Worm (Caenorhabditis elegans): ENCODE measurements around the gene nos-2.
A peak's percentile ranks its signal among the peaks of the same experiment; 100 is the strongest.

Gene nos-2

ce11 chrII:7065391-7065790, at the start of gene nos-2:
TSS of gene nos-2 (plus strand) at chrII:7065618.
- TF ChIP-seq T22C8.4 (GFP tag; IDR thresholded peaks at IDR 0.05) (no peak), med-1 (GFP tag; optimal IDR thresholded peaks at IDR 0.05; ENCODE audit: insufficient read depth) (no peak), ref-1 (GFP tag; conservative IDR thresholded peaks at IDR 0.05) (no peak), klf-2 (GFP tag; conservative IDR thresholded peaks at IDR 0.05) (no peak), cog-1 (tag; optimal IDR thresholded peaks at IDR 0.05) (no peak), tab-1 (GFP tag; IDR thresholded peaks at IDR 0.05) (no peak), ztf-23 (GFP tag; IDR thresholded peaks at IDR 0.05) (no peak), ztf-29 (GFP tag; IDR thresholded peaks at IDR 0.05) (no peak), flt-1 (GFP tag; IDR thresholded peaks at IDR 0.05) (no peak)

- TF ChIP-seq klf-2 (GFP tag; conservative IDR thresholded peaks at IDR 0.05) (no peak), med-1 (GFP tag; optimal IDR thresholded peaks at IDR 0.05; ENCODE audit: insufficient read depth) (peak; percentile 10)
These were observed 42.9 kb upstream of the nos-2 start, which contains the start of the genes lst-6 and lst-5 for ce11 chrII:7022370-7023001. TSS of gene lst-6 (minus strand) at chrII:7022509. TSS of gene lst-5 (plus strand) at chrII:7022913.

- TF ChIP-seq cog-1 (tag; optimal IDR thresholded peaks at IDR 0.05) (peak; percentile 4), ztf-23 (GFP tag; IDR thresholded peaks at IDR 0.05) (no peak), tab-1 (GFP tag; IDR thresholded peaks at IDR 0.05) (no peak), klf-2 (GFP tag; conservative IDR thresholded peaks at IDR 0.05) (no peak), T22C8.4 (GFP tag; IDR thresholded peaks at IDR 0.05) (no peak), ztf-29 (GFP tag; IDR thresholded peaks at IDR 0.05) (no peak), ref-1 (GFP tag; conservative IDR thresholded peaks at IDR 0.05) (no peak), flt-1 (GFP tag; IDR thresholded peaks at IDR 0.05) (no peak), med-1 (GFP tag; optimal IDR thresholded peaks at IDR 0.05; ENCODE audit: insufficient read depth) (no peak)
These were observed 40.2 kb upstream of the nos-2 start, which contains the start of gene znf-598 for ce11 chrII:7024897-7025852. TSS of gene znf-598 (plus strand) at chrII:7025802.

- TF ChIP-seq cog-1 (tag; optimal IDR thresholded peaks at IDR 0.05) (no peak), flt-1 (GFP tag; IDR thresholded peaks at IDR 0.05) (no peak), tab-1 (GFP tag; IDR thresholded peaks at IDR 0.05) (no peak), ztf-29 (GFP tag; IDR thresholded peaks at IDR 0.05) (no peak), ref-1 (GFP tag; conservative IDR thresholded peaks at IDR 0.05) (no peak)
These were observed 35.9 kb upstream of the nos-2 start for ce11 chrII:7029524-7029923.

- TF ChIP-seq ztf-23 (GFP tag; IDR thresholded peaks at IDR 0.05) (no peak), T22C8.4 (GFP tag; IDR thresholded peaks at IDR 0.05) (no peak), ztf-29 (GFP tag; IDR thresholded peaks at IDR 0.05) (no peak), ref-1 (GFP tag; conservative IDR thresholded peaks at IDR 0.05) (no peak), flt-1 (GFP tag; IDR thresholded peaks at IDR 0.05) (no peak)
These were observed 34.2 kb upstream of the nos-2 start for ce11 chrII:7031137-7031697.

ce11 chrII:7037659-7038342, 27.6 kb upstream of the nos-2 start, which contains the start of gene cin-4:
TSS of gene cin-4 (plus strand) at chrII:7038292.
- TF ChIP-seq klf-2 (GFP tag; conservative IDR thresholded peaks at IDR 0.05) (no peak), T22C8.4 (GFP tag; IDR thresholded peaks at IDR 0.05) (no peak), ztf-23 (GFP tag; IDR thresholded peaks at IDR 0.05) (no peak), tab-1 (GFP tag; IDR thresholded peaks at IDR 0.05) (no peak), flt-1 (GFP tag; IDR thresholded peaks at IDR 0.05) (no peak), med-1 (GFP tag; optimal IDR thresholded peaks at IDR 0.05; ENCODE audit: insufficient read depth) (no peak), ztf-29 (GFP tag; IDR thresholded peaks at IDR 0.05) (no peak), cog-1 (tag; optimal IDR thresholded peaks at IDR 0.05) (no peak), ref-1 (GFP tag; conservative IDR thresholded peaks at IDR 0.05) (no peak)

- 0 out of 2 replicates have a peak, but pooled peaks have one; percentile 34 for TF ChIP-seq ref-1 (GFP tag; conservative IDR thresholded peaks at IDR 0.05)
- peak; percentile 49; the same call in 1 of the 2 replicates for TF ChIP-seq ztf-23 (GFP tag; IDR thresholded peaks at IDR 0.05)
- TF ChIP-seq tab-1 (GFP tag; IDR thresholded peaks at IDR 0.05), result peak; percentile 15; the same call in 1 of the 2 replicates
- TF ChIP-seq klf-2 (GFP tag; conservative IDR thresholded peaks at IDR 0.05), result 0 out of 2 replicates have a peak, but pooled peaks have one; percentile 19
- peak; percentile 72; the same call in 1 of the 2 replicates for TF ChIP-seq flt-1 (GFP tag; IDR thresholded peaks at IDR 0.05)
These were observed 23.3 kb upstream of the nos-2 start for ce11 chrII:7042090-7042489.

ce11 chrII:7049470-7049869, 15.9 kb upstream of the nos-2 start:
- TF ChIP-seq tab-1 (GFP tag; IDR thresholded peaks at IDR 0.05) (0 out of 2 replicates have a peak, but pooled peaks have one; percentile 59), klf-2 (GFP tag; conservative IDR thresholded peaks at IDR 0.05) (no peak)

- TF ChIP-seq flt-1 (GFP tag; IDR thresholded peaks at IDR 0.05), result no peak
- TF ChIP-seq tab-1 (GFP tag; IDR thresholded peaks at IDR 0.05), result no peak
- no peak for TF ChIP-seq klf-2 (GFP tag; conservative IDR thresholded peaks at IDR 0.05)
- no peak for TF ChIP-seq ref-1 (GFP tag; conservative IDR thresholded peaks at IDR 0.05)
- TF ChIP-seq ztf-29 (GFP tag; IDR thresholded peaks at IDR 0.05), result no peak
- TF ChIP-seq ztf-23 (GFP tag; IDR thresholded peaks at IDR 0.05), result no peak
These were observed 15.2 kb upstream of the nos-2 start, which contains the start of the genes tcer-1 and ZK1127.5 for ce11 chrII:7050021-7050722. TSS of gene tcer-1 (minus strand) at chrII:7050071. TSS of gene ZK1127.5 (plus strand) at chrII:7050672.
